Worm (Caenorhabditis elegans) whole organism, late embryonic: ENCODE measurements around the gene lpr-7.

Experiments used
- C38D4.7 ChIP-seq: fragments of 200-800 bp; sonication (Bioruptor generic); optimal IDR thresholded peaks from 2 replicates; lab custom pipeline; 2018; ENCODE audit warnings: mild to moderate bottlenecking, missing genetic modification characterization, moderate library complexity, missing compliant biosample characterization
- F13H6.1 ChIP-seq: sonication (generic microtip); optimal IDR thresholded peaks from 2 replicates; lab custom pipeline; 2016; ENCODE audit warnings: missing genetic modification characterization, missing compliant biosample characterization
- K02D7.2 ChIP-seq: sonication (generic microtip); optimal IDR thresholded peaks from 2 replicates; lab custom pipeline; 2017; ENCODE audit warnings: mild to moderate bottlenecking, missing genetic modification characterization, missing compliant biosample characterization
- Y22D7AL.16 ChIP-seq: sonication (generic microtip); optimal IDR thresholded peaks from 2 replicates; lab custom pipeline; 2016; ENCODE audit warnings: missing genetic modification characterization, missing compliant biosample characterization
- ahr-1 ChIP-seq: sonication (generic microtip); optimal IDR thresholded peaks from 2 replicates; lab custom pipeline; 2016; ENCODE audit warnings: missing genetic modification characterization, missing compliant biosample characterization
- ama-1 ChIP-seq: fragments of 150-350 bp; optimal IDR thresholded peaks from 2 replicates; lab custom pipeline; 2014
- ceh-14 ChIP-seq: sonication (generic microtip); optimal IDR thresholded peaks from 2 replicates; lab custom pipeline; 2016; ENCODE audit warnings: missing genotype, missing genetic modification characterization, missing compliant biosample characterization
- ceh-2 ChIP-seq: sonication (generic microtip); optimal IDR thresholded peaks from 2 replicates; lab custom pipeline; 2016; ENCODE audit warnings: missing genotype, missing genetic modification characterization, missing compliant biosample characterization
- ceh-30 ChIP-seq: fragments of 150-350 bp; optimal IDR thresholded peaks from 2 replicates; lab custom pipeline; 2014; ENCODE audit warnings: missing biosample characterization, missing genetic modification characterization
- ceh-31 ChIP-seq: sonication (generic microtip); optimal IDR thresholded peaks from 2 replicates; lab custom pipeline; 2016; ENCODE audit warnings: missing genetic modification characterization, missing compliant biosample characterization
- ceh-45 ChIP-seq: fragments of 200-800 bp; sonication (Bioruptor generic); IDR thresholded peaks from 2 replicates; pipeline ENCODE4 v1.3.6; 2022; ENCODE audit warnings: missing genetic modification reagents, missing genetic modification characterization, missing compliant biosample characterization
- ceh-48 ChIP-seq: sonication (generic microtip); optimal IDR thresholded peaks from 2 replicates; lab custom pipeline; 2016; ENCODE audit warnings: missing genetic modification characterization, inconsistent platforms, missing compliant biosample characterization
- ceh-6 ChIP-seq: fragments of 200-800 bp; sonication (Bioruptor generic); optimal IDR thresholded peaks from 2 replicates; lab custom pipeline; 2018; ENCODE audit warnings: mild to moderate bottlenecking, missing genetic modification characterization, missing compliant biosample characterization
- dve-1 ChIP-seq: sonication (generic microtip); optimal IDR thresholded peaks from 2 replicates; lab custom pipeline; 2017; ENCODE audit warnings: antibody characterized with exemption, mild to moderate bottlenecking, missing genetic modification characterization, missing compliant biosample characterization
- elt-2 ChIP-seq: sonication (generic microtip); optimal IDR thresholded peaks from 2 replicates; lab custom pipeline; 2016; ENCODE audit warnings: missing genetic modification reagents, missing genetic modification characterization, missing compliant biosample characterization
- elt-4 ChIP-seq: sonication (generic microtip); optimal IDR thresholded peaks from 2 replicates; lab custom pipeline; 2016; ENCODE audit warnings: missing genetic modification characterization, missing compliant biosample characterization
- eyg-1 ChIP-seq: sonication (generic microtip); optimal IDR thresholded peaks from 2 replicates; lab custom pipeline; 2016; ENCODE audit warnings: missing genotype, missing genetic modification characterization, missing compliant biosample characterization
- fax-1 ChIP-seq: sonication (generic microtip); optimal IDR thresholded peaks from 2 replicates; lab custom pipeline; 2016; ENCODE audit warnings: missing genotype, missing genetic modification characterization, missing compliant biosample characterization
- fkh-10 ChIP-seq: fragments of 150-350 bp; optimal IDR thresholded peaks from 2 replicates; lab custom pipeline; 2014; ENCODE audit warnings: missing biosample characterization, missing genetic modification reagents, missing genetic modification characterization
- hlh-30 ChIP-seq: sonication (generic microtip); optimal IDR thresholded peaks from 2 replicates; lab custom pipeline; 2017; ENCODE audit warnings: antibody characterized with exemption, missing genetic modification characterization, missing compliant biosample characterization; ENCODE audit not compliant: insufficient read depth
- hlh-6 ChIP-seq: sonication (generic microtip); optimal IDR thresholded peaks from 2 replicates; lab custom pipeline; 2016; ENCODE audit warnings: missing genotype, missing genetic modification characterization, missing compliant biosample characterization
- lim-6 ChIP-seq: sonication (generic microtip); optimal IDR thresholded peaks from 2 replicates; lab custom pipeline; 2016; ENCODE audit warnings: missing genetic modification characterization, missing compliant biosample characterization
- lin-11 ChIP-seq: fragments of 200-800 bp; sonication (Bioruptor generic); optimal IDR thresholded peaks from 2 replicates; lab custom pipeline; 2018; ENCODE audit warnings: mild to moderate bottlenecking, missing genetic modification characterization, missing compliant biosample characterization
- pha-2 ChIP-seq: sonication (generic microtip); optimal IDR thresholded peaks from 2 replicates; lab custom pipeline; 2017; ENCODE audit warnings: mild to moderate bottlenecking, missing genetic modification characterization, missing compliant biosample characterization
- pha-4 ChIP-seq: fragments of 150-350 bp; optimal IDR thresholded peaks from 2 replicates; lab custom pipeline; 2018; ENCODE audit warnings: missing biosample characterization, missing genetic modification reagents, missing genetic modification characterization
- ref-2 ChIP-seq: sonication (generic microtip); optimal IDR thresholded peaks from 2 replicates; lab custom pipeline; 2016; ENCODE audit warnings: missing genetic modification characterization, missing compliant biosample characterization
- rnt-1 ChIP-seq: sonication (generic microtip); optimal IDR thresholded peaks from 2 replicates; lab custom pipeline; 2016; ENCODE audit warnings: missing genetic modification characterization, missing compliant biosample characterization
- sdc-2 ChIP-seq: sonication (generic microtip); optimal IDR thresholded peaks from 2 replicates; lab custom pipeline; 2016; ENCODE audit warnings: missing genotype, missing genetic modification characterization, missing compliant biosample characterization
- tbx-7 ChIP-seq: sonication (generic microtip); optimal IDR thresholded peaks from 2 replicates; lab custom pipeline; 2016; ENCODE audit warnings: missing genotype, missing genetic modification characterization, missing compliant biosample characterization
- unc-42 ChIP-seq: sonication (generic microtip); optimal IDR thresholded peaks from 2 replicates; lab custom pipeline; 2016; ENCODE audit warnings: missing genotype, missing genetic modification characterization, missing compliant biosample characterization
- unc-55 ChIP-seq: sonication (generic microtip); optimal IDR thresholded peaks from 2 replicates; lab custom pipeline; 2017; ENCODE audit warnings: missing biosample characterization, missing genetic modification reagents, missing genetic modification characterization
- zip-5 ChIP-seq: sonication (generic microtip); optimal IDR thresholded peaks from 2 replicates; lab custom pipeline; 2016; ENCODE audit warnings: missing genetic modification characterization, missing compliant biosample characterization
- ztf-16 ChIP-seq: sonication (generic microtip); optimal IDR thresholded peaks from 2 replicates; lab custom pipeline; 2017; ENCODE audit warnings: missing genetic modification characterization, missing compliant biosample characterization

The lpr-7 gene

DNA sequence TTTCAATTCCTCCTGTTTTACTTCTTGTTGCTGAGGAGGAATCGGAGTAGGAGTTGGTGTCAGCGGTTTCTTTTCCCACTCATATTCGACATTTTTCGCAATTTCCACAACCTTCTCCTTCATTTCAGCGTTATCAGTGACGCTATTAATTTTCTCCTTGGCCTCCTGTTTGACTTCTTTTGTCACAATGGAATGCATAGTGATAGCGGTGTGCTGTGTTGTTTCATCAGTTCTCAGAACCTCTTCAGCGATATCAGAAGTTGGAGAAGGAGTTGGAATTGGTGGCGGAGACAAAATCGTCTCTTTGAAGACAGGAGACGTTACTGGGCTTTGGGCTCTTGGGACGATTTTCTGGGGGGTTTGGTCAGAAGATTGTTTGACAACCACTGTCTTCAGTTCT is 9.5 kb upstream of the lpr-7 start:
- no peak for TF ChIP-seq ceh-14 (tag; lab: Kevin White, UChicago)
- no peak for TF ChIP-seq rnt-1 (tag; lab: Kevin White, UChicago)
- TF ChIP-seq lim-6 (tag; lab: Kevin White, UChicago) = no peak
- no peak for TF ChIP-seq dve-1 (tag; lab: Kevin White, UChicago)
- no peak for TF ChIP-seq sdc-2
- no peak for TF ChIP-seq ahr-1 (tag; lab: Kevin White, UChicago)
- TF ChIP-seq elt-4 (tag; lab: Kevin White, UChicago) = no peak
- TF ChIP-seq C38D4.7 = no peak
- no peak for TF ChIP-seq pha-4
- TF ChIP-seq ceh-45 = no peak
- no peak for TF ChIP-seq zip-5
- no peak for TF ChIP-seq F13H6.1 (tag; lab: Kevin White, UChicago)
- no peak for TF ChIP-seq ref-2 (tag; lab: Kevin White, UChicago)

DNA sequence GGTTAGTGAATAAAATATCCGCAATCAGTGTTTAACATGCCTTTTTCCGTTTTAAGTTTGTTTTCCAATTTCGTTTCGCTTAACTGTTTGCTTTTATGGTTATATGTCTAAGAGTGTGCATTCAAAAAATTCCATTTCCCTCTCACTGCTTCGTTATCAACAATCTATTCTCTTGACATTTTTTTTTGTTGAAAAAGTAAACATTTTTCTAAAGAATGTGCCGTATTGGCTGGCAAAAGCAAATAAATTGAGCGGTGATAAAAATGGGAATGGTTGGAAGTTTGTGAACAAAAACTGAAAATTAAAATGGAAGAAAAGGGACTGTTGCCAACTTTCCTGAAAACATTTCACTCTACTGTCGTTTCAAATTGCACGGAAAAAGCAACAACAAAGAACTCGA is 4.4 kb upstream of the lpr-7 start:
- no peak for TF ChIP-seq ceh-48
- TF ChIP-seq lim-6 (tag; lab: Kevin White, UChicago) = no peak
- TF ChIP-seq tbx-7 (tag; lab: Kevin White, UChicago) = no peak
- TF ChIP-seq ama-1 = no peak
- TF ChIP-seq lin-11 (tag; lab: Kevin White, UChicago) = no peak
- TF ChIP-seq fax-1 (tag; lab: Kevin White, UChicago) = no peak
- TF ChIP-seq fkh-10 (GFP tag; lab: Kevin White, UChicago) = no peak
- no peak for TF ChIP-seq ztf-16 (tag; lab: Kevin White, UChicago)
- no peak for TF ChIP-seq pha-2
- TF ChIP-seq hlh-30 (tag; lab: Kevin White, UChicago) = no peak

DNA sequence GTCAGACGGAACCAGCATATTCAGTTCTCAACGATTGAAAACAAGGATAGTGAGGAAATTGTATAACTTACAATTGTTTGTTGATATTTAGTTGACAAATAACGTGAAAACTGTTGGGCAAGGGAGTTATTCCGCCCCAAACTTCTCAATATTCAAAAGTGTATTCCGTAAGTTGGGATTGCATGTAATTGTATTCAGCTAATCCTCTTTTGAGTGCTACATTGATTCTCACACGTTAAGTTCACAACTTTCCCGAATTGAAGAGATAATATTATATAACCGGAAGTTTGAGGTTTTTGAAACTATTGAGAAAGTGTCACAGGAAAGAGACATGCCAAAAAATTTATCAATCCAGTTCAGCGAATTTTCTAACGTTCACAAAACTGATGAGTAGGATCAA is 1.2 kb upstream of the lpr-7 start, which contains the start of gene ifc-2:
Gene ifc-2 (minus strand): TSS at position 101 of the 400 bp plus-strand sequence.
- TF ChIP-seq K02D7.2 (tag; lab: Kevin White, UChicago) = no peak
- TF ChIP-seq, all 69 proteins: peak for 0

DNA sequence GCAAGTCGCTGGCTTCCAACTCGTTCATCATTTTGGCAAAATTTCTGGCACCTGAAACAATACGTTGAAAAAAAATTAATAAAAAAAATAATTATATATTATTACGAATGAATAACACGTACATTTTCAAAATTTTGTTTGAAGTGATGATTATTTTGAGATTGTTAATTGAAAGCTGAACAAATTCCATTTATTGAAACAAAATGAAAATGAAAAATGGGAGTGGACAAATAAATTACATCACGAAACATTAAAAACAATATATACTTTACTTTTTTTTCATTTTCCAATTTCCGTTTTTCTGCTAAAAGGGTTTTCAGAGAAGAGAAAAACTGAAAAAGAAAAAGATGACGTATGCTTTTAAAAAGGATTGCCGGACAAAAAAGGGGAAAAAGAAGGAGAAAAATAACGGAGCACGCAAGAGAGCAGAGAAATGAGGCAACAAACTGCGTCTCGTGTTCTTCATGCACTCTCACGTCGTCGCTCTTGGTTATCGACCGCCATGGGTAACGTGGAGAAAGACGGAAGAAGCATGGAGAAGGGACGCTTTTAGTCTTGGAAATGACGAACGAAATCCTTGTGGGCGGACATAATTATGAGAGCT is 5.8 kb downstream of the lpr-7 start, which contains the start of gene rund-1:
Gene rund-1 (minus strand): TSS at position 51 of the 604 bp plus-strand sequence.
- TF ChIP-seq ceh-48 (peak; percentile 62), eyg-1 (tag; lab: Kevin White, UChicago) (no peak), unc-42 (peak; percentile 48), ceh-31 (tag; lab: Kevin White, UChicago) (peak; percentile 34)

DNA sequence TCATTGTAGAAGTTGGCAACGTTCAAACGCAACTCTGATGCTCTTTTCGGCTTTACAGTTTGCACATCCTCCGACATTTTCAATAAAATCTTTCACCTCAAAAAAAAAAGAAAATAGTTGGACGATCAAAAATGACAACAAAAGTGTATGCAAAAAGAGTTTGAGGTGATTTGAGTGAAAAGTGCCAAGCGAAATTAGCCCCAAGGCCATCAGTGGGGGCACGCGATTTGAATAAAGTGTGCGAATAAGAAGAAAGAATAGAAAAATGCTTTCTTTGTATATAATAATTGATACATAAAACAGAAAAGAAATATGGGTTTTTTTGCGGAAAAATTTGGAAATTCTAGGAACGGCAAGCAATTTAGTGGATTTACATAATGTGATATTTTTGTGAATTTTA is 10.1 kb downstream of the lpr-7 start, which contains the start of gene T19D7.5:
Gene T19D7.5 (minus strand): TSS at position 101 of the 400 bp plus-strand sequence.
- TF ChIP-seq ceh-30 (no peak), Y22D7AL.16 (tag; lab: Kevin White, UChicago) (no peak), unc-55 (GFP tag; lab: Kevin White, UChicago) (no peak), hlh-6 (no peak), hlh-30 (tag; lab: Kevin White, UChicago) (no peak), fkh-10 (GFP tag; lab: Kevin White, UChicago) (no peak)

DNA sequence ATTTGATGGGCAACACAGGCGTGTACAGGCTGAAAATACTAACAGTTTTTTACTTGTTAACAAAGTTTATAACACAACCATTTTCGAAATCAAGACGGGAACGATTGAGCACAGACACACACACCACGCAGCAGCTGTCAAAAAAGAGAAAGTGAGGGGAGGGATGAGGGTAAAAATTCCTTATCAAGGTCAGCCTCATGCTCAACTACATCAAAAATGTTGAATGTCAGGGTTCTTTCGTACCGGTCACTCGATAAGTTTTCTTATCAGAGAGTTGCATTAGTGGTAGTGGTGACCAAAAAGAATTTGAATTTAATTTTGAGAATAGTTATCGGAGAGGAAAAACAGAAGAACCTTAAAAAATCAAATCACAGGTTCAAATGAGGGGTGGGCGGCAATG is 14.6 kb downstream of the lpr-7 start, which contains the start of gene T19D7.6:
Gene T19D7.6 (minus strand): TSS at position 198 of the 400 bp plus-strand sequence.
- TF ChIP-seq elt-2 (tag; lab: Kevin White, UChicago) (peak; percentile 21), ceh-2 (tag; lab: Kevin White, UChicago) (no peak), ceh-6 (no peak)
